Worm (Caenorhabditis elegans): ENCODE data around the gene C56G2.4.

- TF ChIP-seq dao-5 (tag; optimal IDR thresholded peaks at IDR 0.05) (no peak), him-1 (tag; optimal IDR thresholded peaks at IDR 0.05) (no peak), W03F9.2 (tag; optimal IDR thresholded peaks at IDR 0.05) (no peak)
Measured at ce11 chrIII:6353084-6353483, 21.6 kb downstream of the C56G2.4 start, which contains the start of gene akap-1.
